Worm (Caenorhabditis elegans) whole organism, late embryonic: ENCODE data around the gene osta-1.

ENCODE experiments used
- K09A11.1 ChIP-seq: sonication (generic microtip); optimal IDR thresholded peaks from 2 replicates; lab custom pipeline; 2017; ENCODE audit warnings: antibody characterized with exemption, mild to moderate bottlenecking, missing genetic modification characterization, missing compliant biosample characterization; ENCODE audit not compliant: insufficient read depth
- ceh-19 ChIP-seq: fragments of 200-800 bp; sonication (Bioruptor generic); optimal IDR thresholded peaks from 2 replicates; lab custom pipeline; 2018; ENCODE audit warnings: mild to moderate bottlenecking, missing genetic modification characterization, missing compliant biosample characterization
- ceh-48 ChIP-seq: sonication (generic microtip); optimal IDR thresholded peaks from 2 replicates; lab custom pipeline; 2016; ENCODE audit warnings: missing genetic modification characterization, inconsistent platforms, missing compliant biosample characterization
- dmd-4 ChIP-seq: sonication (generic microtip); optimal IDR thresholded peaks from 2 replicates; lab custom pipeline; 2016; ENCODE audit warnings: borderline replicate concordance, missing genetic modification characterization, missing compliant biosample characterization
- hlh-6 ChIP-seq: sonication (generic microtip); optimal IDR thresholded peaks from 2 replicates; lab custom pipeline; 2016; ENCODE audit warnings: missing genotype, missing genetic modification characterization, missing compliant biosample characterization

DNA sequence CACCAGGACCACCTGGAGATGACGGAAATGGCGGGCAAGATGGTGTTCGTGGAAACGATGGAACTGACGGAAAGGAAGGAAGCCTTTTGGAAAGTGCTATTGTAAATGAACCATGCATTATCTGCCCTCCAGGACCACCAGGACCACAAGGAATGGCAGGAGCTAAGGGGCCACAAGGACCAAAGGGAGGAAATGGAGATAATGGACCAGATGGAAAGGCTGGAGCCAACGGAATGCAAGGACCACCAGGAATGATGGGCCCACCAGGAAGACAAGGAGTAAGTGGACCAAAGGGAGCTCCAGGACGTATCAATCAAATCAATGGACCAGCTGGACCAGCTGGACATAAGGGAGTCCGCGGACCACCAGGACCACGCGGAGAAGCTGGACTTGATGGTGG lies 17.3 kb downstream of the osta-1 start:
- TF ChIP-seq ceh-48 (tag; lab: Kevin White, UChicago), result no peak
- no peak for TF ChIP-seq dmd-4
- no peak for TF ChIP-seq ceh-19 (GFP tag; lab: Kevin White, UChicago)
- no peak for TF ChIP-seq hlh-6
- no peak for TF ChIP-seq K09A11.1 (tag; lab: Kevin White, UChicago)
